Worm (Caenorhabditis elegans) whole organism, L4 larva: ENCODE data around the gene F46H5.2.

ENCODE experiments used
- D1046.2 ChIP-seq: fragments of 200-800 bp; sonication (Bioruptor generic); IDR thresholded peaks from 2 replicates; pipeline ENCODE4 v1.3.6; 2022; ENCODE audit warnings: missing genetic modification characterization, missing compliant biosample characterization
- F10B5.3 ChIP-seq: sonication (generic microtip); optimal IDR thresholded peaks from 2 replicates; lab custom pipeline; 2016; ENCODE audit warnings: mild to moderate bottlenecking, missing genetic modification characterization, missing compliant biosample characterization
- F37D6.2 ChIP-seq: sonication (generic microtip); optimal IDR thresholded peaks from 2 replicates; lab custom pipeline; 2016; ENCODE audit warnings: mild to moderate bottlenecking, missing genetic modification characterization, missing compliant biosample characterization
- F49E8.2 ChIP-seq: sonication (generic microtip); optimal IDR thresholded peaks from 2 replicates; lab custom pipeline; 2016; ENCODE audit warnings: missing compliant biosample characterization, mild to moderate bottlenecking, missing genetic modification characterization, borderline replicate concordance
- R02D3.7 ChIP-seq: fragments of 150-350 bp; sonication (generic microtip); optimal IDR thresholded peaks from 3 replicates; lab custom pipeline; 2014; ENCODE audit warnings: missing biosample characterization, missing genetic modification characterization
- Y48G9A.11 ChIP-seq: fragments of 200-800 bp; sonication (Bioruptor generic); IDR thresholded peaks from 2 replicates; pipeline ENCODE4 v1.3.6; 2022; ENCODE audit warnings: missing genetic modification reagents, missing genetic modification characterization, missing compliant biosample characterization
- Y75B8A.6 ChIP-seq: fragments of 200-800 bp; sonication (Bioruptor generic); IDR thresholded peaks from 2 replicates; pipeline ENCODE4 v1.3.6; 2022; ENCODE audit warnings: missing genetic modification reagents, missing genetic modification characterization, missing compliant biosample characterization
- ZK337.2 ChIP-seq: fragments of 200-800 bp; sonication (Bioruptor generic); IDR thresholded peaks from 2 replicates; pipeline ENCODE4 v1.3.6; 2022; ENCODE audit warnings: missing genetic modification reagents, missing genetic modification characterization, missing compliant biosample characterization
- aha-1 ChIP-seq: fragments of 150-350 bp; peaks from one replicate; lab custom pipeline; 2014; ENCODE audit warnings: missing biosample characterization, missing genetic modification characterization
- aly-2 ChIP-seq: sonication (generic microtip); optimal IDR thresholded peaks from 2 replicates; lab custom pipeline; 2018; ENCODE audit warnings: missing biosample characterization, missing genetic modification characterization
- arid-1 ChIP-seq: fragments of 200-800 bp; sonication (Bioruptor generic); conservative IDR thresholded peaks from 2 replicates; pipeline ENCODE4 v1.3.6; 2022; ENCODE audit warnings: missing genetic modification reagents, missing genetic modification characterization, missing compliant biosample characterization
- ceh-32 ChIP-seq: sonication (generic microtip); optimal IDR thresholded peaks from 2 replicates; lab custom pipeline; 2016; ENCODE audit warnings: mild to moderate bottlenecking, missing genetic modification characterization, missing compliant biosample characterization; ENCODE audit not compliant: poor library complexity
- ceh-82 ChIP-seq: sonication (generic microtip); optimal IDR thresholded peaks from 2 replicates; lab custom pipeline; 2017; ENCODE audit warnings: missing biosample characterization, missing genetic modification characterization
- cey-2 ChIP-seq: sonication (generic microtip); optimal IDR thresholded peaks from 3 replicates; lab custom pipeline; 2017; ENCODE audit warnings: missing genetic modification characterization, mild to moderate bottlenecking, missing compliant biosample characterization, antibody characterized with exemption, borderline replicate concordance; ENCODE audit not compliant: insufficient read depth
- ctbp-1 ChIP-seq: fragments of 200-800 bp; sonication (Bioruptor generic); IDR thresholded peaks from 2 replicates; pipeline ENCODE4 v1.3.6; 2022; ENCODE audit warnings: missing genetic modification reagents, missing genetic modification characterization, missing compliant biosample characterization
- daf-16 ChIP-seq, 3 experiments: sonication (generic microtip); optimal IDR thresholded peaks; 2 replicates each; lab custom pipeline; 2016 to 2017; ENCODE audit warnings: missing genetic modification characterization in 3 of 3, missing genetic modification reagents in 3 of 3, mild to moderate bottlenecking in 2 of 3, missing compliant biosample characterization in 2 of 3, missing biosample characterization in 1 of 3, moderate library complexity in 1 of 3
- dmd-6 ChIP-seq: fragments of 200-800 bp; sonication (Bioruptor generic); IDR thresholded peaks from 2 replicates; pipeline ENCODE4 v1.3.6; 2022; ENCODE audit warnings: missing genetic modification reagents, missing genetic modification characterization, missing compliant biosample characterization
- dmd-9 ChIP-seq: fragments of 200-800 bp; sonication (Bioruptor generic); IDR thresholded peaks from 2 replicates; pipeline ENCODE4 v1.3.6; 2022; ENCODE audit warnings: missing genetic modification reagents, missing genetic modification characterization, missing compliant biosample characterization
- dve-1 ChIP-seq: sonication (generic microtip); optimal IDR thresholded peaks from 2 replicates; lab custom pipeline; 2017; ENCODE audit warnings: antibody characterized with exemption, mild to moderate bottlenecking, missing genetic modification characterization, missing compliant biosample characterization; ENCODE audit not compliant: insufficient read depth
- egl-27 ChIP-seq: sonication (generic microtip); optimal IDR thresholded peaks from 3 replicates; lab custom pipeline; 2017; ENCODE audit warnings: missing biosample characterization, missing genetic modification reagents, missing genetic modification characterization
- egl-43 ChIP-seq: fragments of 200-800 bp; sonication (Bioruptor generic); IDR thresholded peaks from 2 replicates; pipeline ENCODE4 v1.3.6; 2022; ENCODE audit warnings: missing genetic modification reagents, missing genetic modification characterization, missing compliant biosample characterization
- hif-1 ChIP-seq, 2 experiments: sonication (generic microtip); optimal IDR thresholded peaks; 2 replicates each; lab custom pipeline; 2016 to 2017; ENCODE audit warnings: missing compliant biosample characterization in 2 of 2, missing genetic modification characterization in 2 of 2, missing genetic modification reagents in 2 of 2, missing genotype in 2 of 2, mild to moderate bottlenecking in 1 of 2
- hlh-30 ChIP-seq: sonication (generic microtip); optimal IDR thresholded peaks from 2 replicates; lab custom pipeline; 2017; ENCODE audit warnings: antibody characterized with exemption, mild to moderate bottlenecking, missing genetic modification characterization, missing compliant biosample characterization; ENCODE audit not compliant: insufficient read depth
- jun-1 ChIP-seq: fragments of 150-350 bp; optimal IDR thresholded peaks from 2 replicates; lab custom pipeline; 2014; ENCODE audit warnings: missing biosample characterization, missing genetic modification reagents, missing genetic modification characterization
- lin-1 ChIP-seq: fragments of 200-800 bp; sonication (Bioruptor generic); IDR thresholded peaks from 2 replicates; pipeline ENCODE4 v1.3.6; 2022; ENCODE audit warnings: missing genetic modification reagents, missing genetic modification characterization, missing compliant biosample characterization
- lin-13 ChIP-seq: fragments of 150-350 bp; optimal IDR thresholded peaks from 2 replicates; lab custom pipeline; 2014; ENCODE audit warnings: missing biosample characterization, missing genetic modification reagents, missing genetic modification characterization
- lin-15B ChIP-seq: fragments of 150-350 bp; sonication (generic microtip); optimal IDR thresholded peaks from 3 replicates; lab custom pipeline; 2014; ENCODE audit warnings: missing biosample characterization, missing genetic modification characterization
- lin-39 ChIP-seq: fragments of 150-350 bp; optimal IDR thresholded peaks from 2 replicates; lab custom pipeline; 2014; ENCODE audit warnings: missing biosample characterization, missing genetic modification reagents, missing genetic modification characterization
- madf-5 ChIP-seq, 2 experiments: fragments of 200-800 bp; sonication (Bioruptor generic); IDR thresholded peaks; 2 replicates each; pipeline ENCODE4 v1.3.6; 2022; ENCODE audit warnings: missing compliant biosample characterization in 2 of 2, missing genetic modification characterization in 2 of 2
- madf-9 ChIP-seq: fragments of 200-800 bp; sonication (Bioruptor generic); conservative IDR thresholded peaks from 2 replicates; pipeline ENCODE4 v1.3.6; 2022; ENCODE audit warnings: missing genetic modification reagents, missing genetic modification characterization, missing compliant biosample characterization
- mxl-3 ChIP-seq: fragments of 200-800 bp; sonication (Bioruptor generic); optimal IDR thresholded peaks from 2 replicates; lab custom pipeline; 2018; ENCODE audit warnings: mild to moderate bottlenecking, missing genetic modification characterization, missing compliant biosample characterization
- nhr-102 ChIP-seq: sonication (generic microtip); optimal IDR thresholded peaks from 2 replicates; lab custom pipeline; 2016; ENCODE audit warnings: mild to moderate bottlenecking, missing genetic modification characterization, moderate library complexity, missing compliant biosample characterization
- nhr-11 ChIP-seq: fragments of 150-350 bp; optimal IDR thresholded peaks from 2 replicates; lab custom pipeline; 2014; ENCODE audit warnings: missing biosample characterization, missing genetic modification characterization
- nhr-111 ChIP-seq: fragments of 200-800 bp; sonication (Bioruptor generic); optimal IDR thresholded peaks from 2 replicates; lab custom pipeline; 2018; ENCODE audit warnings: mild to moderate bottlenecking, missing genetic modification characterization, missing compliant biosample characterization
- nhr-237 ChIP-seq: sonication (generic microtip); optimal IDR thresholded peaks from 2 replicates; lab custom pipeline; 2017; ENCODE audit warnings: missing biosample characterization, missing genetic modification characterization
- nhr-41 ChIP-seq: fragments of 200-800 bp; sonication (Bioruptor generic); IDR thresholded peaks from 2 replicates; pipeline ENCODE4 v1.3.6; 2022; ENCODE audit warnings: missing genetic modification reagents, missing genetic modification characterization, missing compliant biosample characterization
- nhr-42 ChIP-seq: fragments of 200-800 bp; sonication (Bioruptor generic); IDR thresholded peaks from 2 replicates; pipeline ENCODE4 v1.3.6; 2022; ENCODE audit warnings: missing genetic modification characterization, missing compliant biosample characterization
- nhr-6 ChIP-seq: fragments of 150-350 bp; optimal IDR thresholded peaks from 2 replicates; lab custom pipeline; 2014; ENCODE audit warnings: missing biosample characterization, missing genetic modification characterization
- php-3 ChIP-seq: fragments of 200-800 bp; sonication (Bioruptor generic); IDR thresholded peaks from 2 replicates; pipeline ENCODE4 v1.3.6; 2022; ENCODE audit warnings: missing genetic modification reagents, missing genetic modification characterization, missing compliant biosample characterization
- pqm-1 ChIP-seq: sonication (generic microtip); optimal IDR thresholded peaks from 2 replicates; lab custom pipeline; 2017; ENCODE audit warnings: missing biosample characterization, missing genetic modification characterization
- set-16 ChIP-seq: fragments of 200-800 bp; sonication (Bioruptor generic); IDR thresholded peaks from 2 replicates; pipeline ENCODE4 v1.3.6; 2022; ENCODE audit warnings: missing genetic modification reagents, missing genetic modification characterization, missing compliant biosample characterization
- skn-1 ChIP-seq: fragments of 150-350 bp; optimal IDR thresholded peaks from 2 replicates; lab custom pipeline; 2014; ENCODE audit warnings: missing biosample characterization, missing genetic modification characterization
- snpc-1.2 ChIP-seq: fragments of 200-800 bp; sonication (Bioruptor generic); IDR thresholded peaks from 2 replicates; pipeline ENCODE4 v1.3.6; 2022; ENCODE audit warnings: missing genetic modification reagents, missing genetic modification characterization, missing compliant biosample characterization
- tag-97 ChIP-seq: fragments of 200-800 bp; sonication (Bioruptor generic); IDR thresholded peaks from 2 replicates; pipeline ENCODE4 v1.3.6; 2022; ENCODE audit warnings: missing genetic modification characterization, missing compliant biosample characterization
- unc-39 ChIP-seq: sonication (generic microtip); optimal IDR thresholded peaks from 2 replicates; lab custom pipeline; 2017; ENCODE audit warnings: missing biosample characterization, missing genetic modification characterization
- vab-7 ChIP-seq: fragments of 200-800 bp; sonication (Bioruptor generic); IDR thresholded peaks from 2 replicates; pipeline ENCODE4 v1.3.6; 2022; ENCODE audit warnings: missing genetic modification reagents, missing genetic modification characterization, missing compliant biosample characterization
- zag-1 ChIP-seq: fragments of 150-350 bp; optimal IDR thresholded peaks from 2 replicates; lab custom pipeline; 2014; ENCODE audit warnings: missing biosample characterization, missing genetic modification characterization
- zfp-3 ChIP-seq: fragments of 200-800 bp; sonication (Bioruptor generic); conservative IDR thresholded peaks from 2 replicates; pipeline ENCODE4 v1.3.6; 2022; ENCODE audit warnings: missing genetic modification reagents, missing genetic modification characterization, missing compliant biosample characterization
- ztf-11 ChIP-seq: fragments of 150-350 bp; optimal IDR thresholded peaks from 2 replicates; lab custom pipeline; 2014; ENCODE audit warnings: missing biosample characterization, missing genetic modification characterization

Gene F46H5.2

DNA sequence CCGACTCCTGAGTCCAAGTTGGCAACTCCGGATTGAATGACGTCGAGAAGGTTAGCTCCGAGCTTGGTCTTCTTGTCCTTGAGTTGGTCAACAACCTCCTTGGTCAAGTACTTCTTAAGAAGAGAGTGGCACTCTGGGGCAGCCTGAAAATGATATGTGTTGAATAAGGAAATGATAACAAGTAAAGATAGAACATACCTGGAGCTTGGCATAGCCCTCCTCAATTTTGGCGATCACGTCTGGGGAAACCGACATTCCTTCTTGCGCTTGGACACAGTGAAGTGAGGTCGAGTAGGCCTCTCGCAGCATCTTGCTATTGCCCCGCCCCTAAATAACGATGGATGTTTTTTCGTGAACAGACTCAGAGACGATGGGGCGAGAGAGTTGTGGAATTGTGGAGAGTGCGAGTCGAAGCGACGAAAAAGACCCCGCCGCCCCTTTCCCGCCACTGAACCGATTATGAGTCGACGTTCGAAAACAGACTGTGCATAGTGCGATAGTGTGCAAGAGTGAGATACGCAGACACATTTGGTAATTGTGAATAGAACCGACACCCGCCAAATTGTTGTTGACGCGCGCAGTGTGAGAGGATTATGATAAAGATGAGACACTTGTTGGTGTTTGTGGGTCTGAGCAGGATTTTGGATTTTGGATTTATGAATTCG lies 33.2 kb upstream of the F46H5.2 start (continued):
- TF ChIP-seq nhr-42 (GFP tag; lab: Robert Waterston, UW) = no peak
- 0 out of 2 replicates have a peak, but pooled peaks have one; percentile 13 for TF ChIP-seq egl-43 (GFP tag; lab: Robert Waterston, UW)
- TF ChIP-seq aha-1 = peak; percentile 91
- TF ChIP-seq madf-9 (GFP tag; lab: Robert Waterston, UW) = no peak
- no peak for TF ChIP-seq zfp-3 (GFP tag; lab: Robert Waterston, UW)
- TF ChIP-seq cey-2 (tag; lab: Kevin White, UChicago) = no peak
- TF ChIP-seq ctbp-1 (GFP tag; lab: Robert Waterston, UW) = no peak
- no peak for TF ChIP-seq R02D3.7
- no peak for TF ChIP-seq zag-1 (tag; lab: Kevin White, UChicago)
- TF ChIP-seq daf-16 (GFP tag; optimal IDR thresholded peaks at IDR 0.05; lab: Kevin White, UChicago) = peak in 1 of 2 experiments; percentile 16
- peak; percentile 68 for TF ChIP-seq daf-16 (tag; optimal IDR thresholded peaks at IDR 0.05; lab: Kevin White, UChicago)
- no peak for TF ChIP-seq nhr-111 (GFP tag; lab: Kevin White, UChicago)
- TF ChIP-seq D1046.2 (GFP tag; lab: Robert Waterston, UW) = no peak
- no peak for TF ChIP-seq lin-15B (tag; lab: Kevin White, UChicago)
- TF ChIP-seq hlh-30 (tag; lab: Kevin White, UChicago) = no peak
- peak; percentile 58; the same call in 1 of the 2 replicates for TF ChIP-seq lin-1 (GFP tag; lab: Robert Waterston, UW)
- TF ChIP-seq Y48G9A.11 (GFP tag; lab: Robert Waterston, UW) = no peak
- TF ChIP-seq mxl-3 = peak; percentile 40
- no peak for TF ChIP-seq F49E8.2
- TF ChIP-seq tag-97 = no peak
- TF ChIP-seq madf-5 (GFP tag; IDR thresholded peaks at IDR 0.05; lab: Robert Waterston, UW) = 0 out of 4 replicates have a peak, but pooled peaks of 1 of the 2 experiments have one; percentile 26
- no peak for TF ChIP-seq ZK337.2 (GFP tag; lab: Robert Waterston, UW)
- no peak for TF ChIP-seq ztf-11 (tag; lab: Kevin White, UChicago)
- TF ChIP-seq Y75B8A.6 (GFP tag; lab: Robert Waterston, UW) = 0 out of 2 replicates have a peak, but pooled peaks have one; percentile 20
- TF ChIP-seq php-3 (GFP tag; lab: Robert Waterston, UW) = 0 out of 2 replicates have a peak, but pooled peaks have one; percentile 7
- peak in 1 of 2 experiments; percentile 1 for TF ChIP-seq hif-1 (tag; optimal IDR thresholded peaks at IDR 0.05; lab: Kevin White, UChicago)
- peak; percentile 67 for TF ChIP-seq dve-1 (tag; lab: Kevin White, UChicago)
- TF ChIP-seq pqm-1 (tag; lab: Kevin White, UChicago) = peak; percentile 10
- TF ChIP-seq F10B5.3 = no peak
- TF ChIP-seq nhr-102 = no peak
- no peak for TF ChIP-seq vab-7 (GFP tag; lab: Robert Waterston, UW)
- TF ChIP-seq skn-1 = no peak
- no peak for TF ChIP-seq unc-39
- TF ChIP-seq egl-27 (tag; lab: Kevin White, UChicago) = no peak
- TF ChIP-seq dmd-9 = 0 out of 2 replicates have a peak, but pooled peaks have one; percentile 22
- TF ChIP-seq jun-1 (tag; lab: Kevin White, UChicago) = no peak
- no peak for TF ChIP-seq ceh-82
- peak; percentile 35 for TF ChIP-seq dmd-6 (GFP tag; lab: Robert Waterston, UW)
- TF ChIP-seq arid-1 = no peak
- TF ChIP-seq nhr-11 (tag; lab: Kevin White, UChicago) = peak; percentile 29
- peak; percentile 55 for TF ChIP-seq nhr-6
- no peak for TF ChIP-seq nhr-41
- no peak for TF ChIP-seq lin-39
- TF ChIP-seq lin-13 (GFP tag; lab: Kevin White, UChicago) = no peak
- peak; percentile 35 for TF ChIP-seq set-16
- no peak for TF ChIP-seq F37D6.2 (tag; lab: Kevin White, UChicago)
- no peak for TF ChIP-seq ceh-32 (tag; lab: Kevin White, UChicago)
- no peak for TF ChIP-seq aly-2 (tag; lab: Kevin White, UChicago)
- TF ChIP-seq snpc-1.2 (GFP tag; lab: Robert Waterston, UW) = no peak
- no peak for TF ChIP-seq nhr-237 (tag; lab: Kevin White, UChicago)
